Worm (Caenorhabditis elegans) whole organism, L3 larva: ENCODE data around the gene K07F5.16.

Experiments
- R02D3.7 ChIP-seq: fragments of 150-350 bp; optimal IDR thresholded peaks from 2 replicates; lab custom pipeline; 2014; ENCODE audit warnings: missing biosample characterization, missing genetic modification characterization
- aly-2 ChIP-seq: fragments of 150-350 bp; optimal IDR thresholded peaks from 2 replicates; lab custom pipeline; 2014; ENCODE audit warnings: missing biosample characterization, missing genetic modification characterization
- ceh-16 ChIP-seq: sonication (generic microtip); optimal IDR thresholded peaks from 2 replicates; lab custom pipeline; 2017; ENCODE audit warnings: missing biosample characterization, missing genetic modification characterization
- ceh-28 ChIP-seq: fragments of 150-350 bp; optimal IDR thresholded peaks from 2 replicates; lab custom pipeline; 2014; ENCODE audit warnings: missing biosample characterization, missing genetic modification reagents, missing genetic modification characterization
- ceh-82 ChIP-seq: fragments of 150-350 bp; optimal IDR thresholded peaks from 2 replicates; lab custom pipeline; 2014; ENCODE audit warnings: missing biosample characterization, missing genetic modification characterization
- ceh-9 ChIP-seq: sonication (generic microtip); optimal IDR thresholded peaks from 2 replicates; lab custom pipeline; 2018; ENCODE audit warnings: missing biosample characterization, missing genetic modification characterization
- daf-12 ChIP-seq: fragments of 150-350 bp; optimal IDR thresholded peaks from 2 replicates; lab custom pipeline; 2014; ENCODE audit warnings: missing biosample characterization, missing genetic modification reagents, missing genetic modification characterization
- egl-27 ChIP-seq: sonication (generic microtip); optimal IDR thresholded peaks from 4 replicates; lab custom pipeline; 2017; ENCODE audit warnings: missing biosample characterization, missing genetic modification reagents, missing genetic modification characterization
- egl-5 ChIP-seq: fragments of 150-350 bp; optimal IDR thresholded peaks from 2 replicates; lab custom pipeline; 2017; ENCODE audit warnings: missing biosample characterization, missing genetic modification reagents, missing genetic modification characterization, inconsistent platforms
- elt-1 ChIP-seq: fragments of 150-350 bp; optimal IDR thresholded peaks from 2 replicates; lab custom pipeline; 2014; ENCODE audit warnings: missing biosample characterization, missing genetic modification characterization
- elt-2 ChIP-seq: sonication (generic microtip); optimal IDR thresholded peaks from 2 replicates; lab custom pipeline; 2016; ENCODE audit warnings: missing genetic modification reagents, mild to moderate bottlenecking, missing genetic modification characterization, missing compliant biosample characterization
- elt-3 ChIP-seq, 3 experiments: fragments of 150-350 bp in 1 of 3; sonication (generic microtip) in 2 of 3; optimal IDR thresholded peaks; 2 replicates in 2 of 3; 4 replicates in 1 of 3; lab custom pipeline; 2014 to 2017; ENCODE audit warnings: missing biosample characterization in 3 of 3, missing genetic modification characterization in 3 of 3
- eor-1 ChIP-seq, 2 experiments: fragments of 150-350 bp; optimal IDR thresholded peaks; 2 replicates each; lab custom pipeline; 2014 to 2018; ENCODE audit warnings: missing biosample characterization in 2 of 2, missing genetic modification characterization in 2 of 2
- fkh-2 ChIP-seq: fragments of 150-350 bp; optimal IDR thresholded peaks from 2 replicates; lab custom pipeline; 2014; ENCODE audit warnings: missing biosample characterization, missing genetic modification reagents, missing genetic modification characterization
- fos-1 ChIP-seq: fragments of 150-350 bp; optimal IDR thresholded peaks from 2 replicates; lab custom pipeline; 2014; ENCODE audit warnings: missing biosample characterization, missing genetic modification characterization
- hmg-11 ChIP-seq: sonication (generic microtip); optimal IDR thresholded peaks from 2 replicates; lab custom pipeline; 2016; ENCODE audit warnings: missing genetic modification characterization, missing compliant biosample characterization
- jun-1 ChIP-seq: fragments of 150-350 bp; optimal IDR thresholded peaks from 2 replicates; lab custom pipeline; 2014; ENCODE audit warnings: missing biosample characterization, missing genetic modification reagents, missing genetic modification characterization
- lin-15B ChIP-seq: fragments of 150-350 bp; optimal IDR thresholded peaks from 2 replicates; lab custom pipeline; 2014; ENCODE audit warnings: missing biosample characterization, missing genetic modification characterization
- lin-39 ChIP-seq: fragments of 150-350 bp; optimal IDR thresholded peaks from 2 replicates; lab custom pipeline; 2018; ENCODE audit warnings: missing biosample characterization, missing genetic modification reagents, missing genetic modification characterization
- lsy-12 ChIP-seq: sonication (generic microtip); optimal IDR thresholded peaks from 2 replicates; lab custom pipeline; 2016; ENCODE audit warnings: mild to moderate bottlenecking, missing genetic modification characterization, missing compliant biosample characterization
- mdl-1 ChIP-seq: fragments of 150-350 bp; optimal IDR thresholded peaks from 2 replicates; lab custom pipeline; 2014; ENCODE audit warnings: missing biosample characterization, missing genetic modification characterization
- nfya-1 ChIP-seq: sonication (generic microtip); optimal IDR thresholded peaks from 2 replicates; lab custom pipeline; 2017; ENCODE audit warnings: missing genetic modification characterization, mild to moderate bottlenecking, missing compliant biosample characterization, antibody characterized with exemption, moderate library complexity; ENCODE audit not compliant: insufficient read depth
- nhr-11 ChIP-seq: fragments of 150-350 bp; optimal IDR thresholded peaks from 2 replicates; lab custom pipeline; 2014; ENCODE audit warnings: missing biosample characterization, missing genetic modification characterization
- nhr-12 ChIP-seq: fragments of 150-350 bp; optimal IDR thresholded peaks from 2 replicates; lab custom pipeline; 2014; ENCODE audit warnings: missing biosample characterization, missing genetic modification characterization
- nhr-23 ChIP-seq: fragments of 150-350 bp; optimal IDR thresholded peaks from 2 replicates; lab custom pipeline; 2014; ENCODE audit warnings: missing biosample characterization, missing genetic modification reagents, missing genetic modification characterization
- nhr-25 ChIP-seq: sonication (generic microtip); optimal IDR thresholded peaks from 2 replicates; lab custom pipeline; 2017; ENCODE audit warnings: missing biosample characterization, missing genetic modification characterization
- nhr-43 ChIP-seq: sonication (generic microtip); optimal IDR thresholded peaks from 2 replicates; lab custom pipeline; 2016; ENCODE audit warnings: mild to moderate bottlenecking, missing genetic modification characterization, missing compliant biosample characterization; ENCODE audit not compliant: poor library complexity, severe bottlenecking
- nhr-67 ChIP-seq: fragments of 150-350 bp; optimal IDR thresholded peaks from 2 replicates; lab custom pipeline; 2014; ENCODE audit warnings: missing biosample characterization, missing genetic modification characterization
- pha-4 ChIP-seq: fragments of 150-350 bp; optimal IDR thresholded peaks from 2 replicates; lab custom pipeline; 2014; ENCODE audit warnings: missing biosample characterization, missing genetic modification reagents, missing genetic modification characterization
- pqm-1 ChIP-seq: fragments of 150-350 bp; optimal IDR thresholded peaks from 2 replicates; lab custom pipeline; 2017; ENCODE audit warnings: missing biosample characterization, missing genetic modification characterization, inconsistent platforms
- sea-2 ChIP-seq: fragments of 150-350 bp; sonication (generic microtip); optimal IDR thresholded peaks from 4 replicates; lab custom pipeline; 2014; ENCODE audit warnings: missing biosample characterization, missing genetic modification reagents, missing genetic modification characterization
- skn-1 ChIP-seq: fragments of 150-350 bp; optimal IDR thresholded peaks from 2 replicates; lab custom pipeline; 2014; ENCODE audit warnings: missing biosample characterization, missing genetic modification characterization
- tbx-2 ChIP-seq: sonication (generic microtip); optimal IDR thresholded peaks from 2 replicates; lab custom pipeline; 2016; ENCODE audit warnings: mild to moderate bottlenecking, missing genetic modification characterization, missing compliant biosample characterization
- unc-39 ChIP-seq: sonication (generic microtip); optimal IDR thresholded peaks from 4 replicates; lab custom pipeline; 2017; ENCODE audit warnings: missing biosample characterization, missing genetic modification characterization
- unc-62 ChIP-seq: fragments of 150-350 bp; sonication (generic microtip); optimal IDR thresholded peaks from 4 replicates; lab custom pipeline; 2014; ENCODE audit warnings: missing biosample characterization, missing genetic modification reagents, missing genetic modification characterization
- ztf-4 ChIP-seq: fragments of 150-350 bp; optimal IDR thresholded peaks from 2 replicates; lab custom pipeline; 2014; ENCODE audit warnings: missing biosample characterization, missing genetic modification characterization

Gene K07F5.16

DNA sequence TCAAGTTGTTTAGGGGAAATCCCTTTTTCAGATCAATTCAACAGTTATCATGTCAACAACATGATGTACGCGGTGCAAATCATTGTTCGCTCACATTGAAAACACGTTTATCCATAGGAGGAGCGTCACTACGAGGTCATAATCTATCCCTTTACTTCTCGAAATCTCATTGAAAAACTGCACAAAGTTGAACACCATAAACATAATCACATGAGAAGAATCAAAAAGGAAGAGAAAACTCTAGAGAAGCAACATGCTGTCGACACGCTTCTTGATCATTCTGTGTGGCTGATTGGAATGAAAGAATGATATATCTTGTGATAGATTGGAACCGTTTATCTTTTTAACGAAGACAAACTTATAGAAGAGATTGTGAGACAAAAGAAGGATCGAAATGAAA, 4.0 kb downstream of the K07F5.16 start:
- TF ChIP-seq ceh-82 (no peak), lsy-12 (tag; lab: Kevin White, UChicago) (peak; percentile 30), elt-3 (tag; optimal IDR thresholded peaks at IDR 0.05; lab: Kevin White, UChicago) (peak in 2 of 3 experiments; percentile 40 to 50), ceh-28 (tag; lab: Kevin White, UChicago) (peak; percentile 48), sea-2 (no peak), egl-27 (tag; lab: Kevin White, UChicago) (no peak), nfya-1 (tag; lab: Kevin White, UChicago) (peak; percentile 29), nhr-25 (tag; lab: Kevin White, UChicago) (peak; percentile 93), tbx-2 (tag; lab: Kevin White, UChicago) (peak; percentile 57), ztf-4 (tag; lab: Kevin White, UChicago) (peak; percentile 77), nhr-43 (tag; lab: Kevin White, UChicago) (peak; percentile 99), nhr-23 (peak; percentile 99), mdl-1 (tag; lab: Kevin White, UChicago) (peak; percentile 35), unc-62 (peak; percentile 3)

DNA sequence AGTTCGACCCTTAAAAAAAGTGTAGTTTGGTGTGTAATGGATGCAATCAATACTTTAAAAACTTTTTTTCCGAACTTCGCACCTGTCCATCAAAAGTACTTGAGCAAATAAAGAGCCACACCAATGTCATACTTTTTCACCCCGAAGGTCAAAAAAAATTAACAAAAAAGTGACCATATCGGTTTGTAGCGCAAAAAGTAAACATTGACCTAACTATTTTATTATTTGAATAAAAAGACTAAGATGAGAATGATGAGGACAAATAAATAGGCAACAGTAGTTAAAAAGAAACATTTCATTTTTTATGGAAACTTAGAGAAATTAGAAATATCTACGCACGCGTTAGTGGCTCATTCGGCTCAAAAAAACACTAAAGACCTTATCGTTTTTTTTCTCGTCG, 5.4 kb downstream of the K07F5.16 start:
- TF ChIP-seq pha-4 = peak; percentile 91
- TF ChIP-seq fos-1 (tag; lab: Kevin White, UChicago) = no peak

DNA sequence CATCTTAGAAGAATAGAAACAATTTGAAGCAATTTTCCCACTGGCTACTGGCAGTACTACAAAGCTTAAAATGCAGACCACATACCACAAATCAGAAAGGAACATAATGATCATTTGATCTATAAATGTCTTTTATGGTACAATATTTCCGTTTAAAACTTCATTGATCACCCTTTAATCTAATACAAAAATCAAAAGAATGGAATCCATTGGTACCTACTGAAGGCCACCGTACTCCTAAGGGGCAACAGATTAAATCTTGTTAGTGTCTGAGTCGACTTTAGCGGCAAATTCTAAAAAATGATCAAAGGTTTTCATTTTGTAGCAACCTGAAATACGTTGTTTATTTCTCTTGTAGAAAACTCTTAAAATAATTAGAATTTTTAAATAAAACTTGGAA, 8.3 kb downstream of the K07F5.16 start:
- no peak for TF ChIP-seq ceh-9 (tag; lab: Kevin White, UChicago)
- no peak for TF ChIP-seq tbx-2 (tag; lab: Kevin White, UChicago)
- no peak for TF ChIP-seq jun-1 (tag; lab: Kevin White, UChicago)
- TF ChIP-seq nfya-1 (tag; lab: Kevin White, UChicago) = no peak
- peak; percentile 3 for TF ChIP-seq nhr-25 (tag; lab: Kevin White, UChicago)
- no peak for TF ChIP-seq ceh-82
- no peak for TF ChIP-seq unc-39 (tag; lab: Kevin White, UChicago)
- peak; percentile 70 for TF ChIP-seq elt-1 (tag; lab: Kevin White, UChicago)
- TF ChIP-seq R02D3.7 (tag; lab: Kevin White, UChicago) = no peak
- no peak for TF ChIP-seq mdl-1 (tag; lab: Kevin White, UChicago)
- no peak for TF ChIP-seq elt-3 (tag; optimal IDR thresholded peaks at IDR 0.05; lab: Kevin White, UChicago)
- no peak for TF ChIP-seq daf-12 (tag; lab: Kevin White, UChicago)
- TF ChIP-seq pqm-1 (tag; lab: Kevin White, UChicago) = no peak

DNA sequence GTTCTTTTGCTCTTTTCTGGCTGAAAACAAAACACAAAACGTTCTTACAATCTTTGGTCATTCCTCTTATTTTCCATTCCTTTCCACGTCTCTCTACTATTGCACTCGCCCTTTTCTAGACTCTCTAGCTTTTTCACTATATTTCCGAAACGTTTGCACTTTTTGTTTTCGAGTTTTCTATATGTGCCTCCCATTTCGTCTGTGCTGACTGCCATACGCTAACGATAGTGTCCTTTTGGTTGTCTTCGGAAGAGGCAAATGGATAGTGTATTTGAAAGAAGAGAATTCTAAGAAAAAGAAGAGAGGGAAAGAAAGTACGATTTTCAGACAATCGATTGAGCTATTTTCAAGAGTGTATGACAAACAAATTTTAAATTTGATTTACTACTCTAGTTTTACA, 8.9 kb downstream of the K07F5.16 start:
- TF ChIP-seq tbx-2 (tag; lab: Kevin White, UChicago) (no peak), daf-12 (tag; lab: Kevin White, UChicago) (no peak), lsy-12 (tag; lab: Kevin White, UChicago) (no peak), nhr-67 (tag; lab: Kevin White, UChicago) (no peak), fkh-2 (tag; lab: Kevin White, UChicago) (no peak), hmg-11 (tag; lab: Kevin White, UChicago) (peak; percentile 29), pqm-1 (tag; lab: Kevin White, UChicago) (peak; percentile 77), pha-4 (peak; percentile 66), ceh-16 (tag; lab: Kevin White, UChicago) (no peak), unc-39 (tag; lab: Kevin White, UChicago) (no peak), nfya-1 (tag; lab: Kevin White, UChicago) (peak; percentile 57), sea-2 (no peak), elt-1 (tag; lab: Kevin White, UChicago) (no peak), skn-1 (tag; lab: Kevin White, UChicago) (peak; percentile 2), lin-39 (tag; lab: Kevin White, UChicago) (peak; percentile 1), elt-3 (tag; optimal IDR thresholded peaks at IDR 0.05; lab: Kevin White, UChicago) (no peak), egl-5 (no peak), ceh-28 (tag; lab: Kevin White, UChicago) (peak; percentile 26), aly-2 (tag; lab: Kevin White, UChicago) (no peak), elt-2 (tag; lab: Kevin White, UChicago) (peak; percentile 60), nhr-11 (tag; lab: Kevin White, UChicago) (no peak), ceh-9 (tag; lab: Kevin White, UChicago) (no peak), eor-1 (tag; optimal IDR thresholded peaks at IDR 0.05; lab: Kevin White, UChicago) (no peak), nhr-12 (no peak), lin-15B (tag; lab: Kevin White, UChicago) (peak; percentile 18)
